Worm (Caenorhabditis elegans) whole organism, L4 larva: ENCODE measurements around the gene K12H6.10.
A peak's percentile ranks its signal among the peaks of the same experiment; 100 is the strongest.

Experiments
- D1046.2 ChIP-seq: fragments of 200-800 bp; sonication (Bioruptor generic); IDR thresholded peaks from 2 replicates; pipeline ENCODE4 v1.3.6; 2022; ENCODE audit warnings: missing genetic modification characterization, missing compliant biosample characterization
- R02D3.7 ChIP-seq: fragments of 150-350 bp; sonication (generic microtip); optimal IDR thresholded peaks from 3 replicates; lab custom pipeline; 2014; ENCODE audit warnings: missing biosample characterization, missing genetic modification characterization
- T20F7.1 ChIP-seq: fragments of 200-800 bp; sonication (Bioruptor generic); optimal IDR thresholded peaks from 2 replicates; lab custom pipeline; 2018; ENCODE audit warnings: mild to moderate bottlenecking, missing genetic modification characterization, missing compliant biosample characterization
- Y48G9A.11 ChIP-seq: fragments of 200-800 bp; sonication (Bioruptor generic); IDR thresholded peaks from 2 replicates; pipeline ENCODE4 v1.3.6; 2022; ENCODE audit warnings: missing genetic modification reagents, missing genetic modification characterization, missing compliant biosample characterization
- Y5F2A.4 ChIP-seq: fragments of 200-800 bp; sonication (Bioruptor generic); optimal IDR thresholded peaks from 2 replicates; lab custom pipeline; 2018; ENCODE audit warnings: mild to moderate bottlenecking, missing genetic modification characterization, missing compliant biosample characterization
- Y75B8A.6 ChIP-seq: fragments of 200-800 bp; sonication (Bioruptor generic); IDR thresholded peaks from 2 replicates; pipeline ENCODE4 v1.3.6; 2022; ENCODE audit warnings: missing genetic modification reagents, missing genetic modification characterization, missing compliant biosample characterization
- ZK337.2 ChIP-seq: fragments of 200-800 bp; sonication (Bioruptor generic); IDR thresholded peaks from 2 replicates; pipeline ENCODE4 v1.3.6; 2022; ENCODE audit warnings: missing genetic modification reagents, missing genetic modification characterization, missing compliant biosample characterization
- ZK546.5 ChIP-seq, 2 experiments: sonication (generic microtip); optimal IDR thresholded peaks; 2 replicates each; lab custom pipeline; 2017; ENCODE audit warnings: missing biosample characterization in 2 of 2, missing genetic modification characterization in 2 of 2
- aha-1 ChIP-seq: fragments of 150-350 bp; peaks from one replicate; lab custom pipeline; 2014; ENCODE audit warnings: missing biosample characterization, missing genetic modification characterization
- arid-1 ChIP-seq: fragments of 200-800 bp; sonication (Bioruptor generic); conservative IDR thresholded peaks from 2 replicates; pipeline ENCODE4 v1.3.6; 2022; ENCODE audit warnings: missing genetic modification reagents, missing genetic modification characterization, missing compliant biosample characterization
- attf-4 ChIP-seq: sonication (generic microtip); optimal IDR thresholded peaks from 3 replicates; lab custom pipeline; 2017; ENCODE audit warnings: missing biosample characterization, missing genetic modification characterization
- ceh-82 ChIP-seq: sonication (generic microtip); optimal IDR thresholded peaks from 2 replicates; lab custom pipeline; 2017; ENCODE audit warnings: missing biosample characterization, missing genetic modification characterization
- daf-12 ChIP-seq: fragments of 150-350 bp; optimal IDR thresholded peaks from 2 replicates; lab custom pipeline; 2014; ENCODE audit warnings: missing biosample characterization, missing genetic modification reagents, missing genetic modification characterization
- daf-19 ChIP-seq: fragments of 200-800 bp; sonication (Bioruptor generic); conservative IDR thresholded peaks from 2 replicates; pipeline ENCODE4 v1.3.6; 2022; ENCODE audit warnings: missing genetic modification characterization, missing compliant biosample characterization
- daf-8 ChIP-seq: fragments of 200-800 bp; sonication (Bioruptor generic); IDR thresholded peaks from 2 replicates; pipeline ENCODE4 v1.3.6; 2022; ENCODE audit warnings: missing genetic modification characterization, missing compliant biosample characterization
- dmd-6 ChIP-seq: fragments of 200-800 bp; sonication (Bioruptor generic); IDR thresholded peaks from 2 replicates; pipeline ENCODE4 v1.3.6; 2022; ENCODE audit warnings: missing genetic modification reagents, missing genetic modification characterization, missing compliant biosample characterization
- dpl-1 ChIP-seq: fragments of 150-350 bp; optimal IDR thresholded peaks from 2 replicates; lab custom pipeline; 2014; ENCODE audit warnings: missing biosample characterization, missing genetic modification reagents, missing genetic modification characterization
- egl-43 ChIP-seq: fragments of 200-800 bp; sonication (Bioruptor generic); IDR thresholded peaks from 2 replicates; pipeline ENCODE4 v1.3.6; 2022; ENCODE audit warnings: missing genetic modification reagents, missing genetic modification characterization, missing compliant biosample characterization
- fos-1 ChIP-seq: fragments of 150-350 bp; optimal IDR thresholded peaks from 2 replicates; lab custom pipeline; 2014; ENCODE audit warnings: missing biosample characterization, missing genetic modification characterization
- hif-1 ChIP-seq, 2 experiments: sonication (generic microtip); optimal IDR thresholded peaks; 2 replicates each; lab custom pipeline; 2016 to 2017; ENCODE audit warnings: missing compliant biosample characterization in 2 of 2, missing genetic modification characterization in 2 of 2, missing genetic modification reagents in 2 of 2, missing genotype in 2 of 2, mild to moderate bottlenecking in 1 of 2
- lim-7 ChIP-seq: fragments of 200-800 bp; sonication (Bioruptor generic); IDR thresholded peaks from 2 replicates; pipeline ENCODE4 v1.3.6; 2022; ENCODE audit warnings: missing genetic modification characterization, missing compliant biosample characterization
- lin-13 ChIP-seq: fragments of 150-350 bp; optimal IDR thresholded peaks from 2 replicates; lab custom pipeline; 2014; ENCODE audit warnings: missing biosample characterization, missing genetic modification reagents, missing genetic modification characterization
- lin-29 ChIP-seq: fragments of 200-800 bp; sonication (Bioruptor generic); IDR thresholded peaks from 2 replicates; pipeline ENCODE4 v1.3.6; 2022; ENCODE audit warnings: missing genetic modification reagents, missing genetic modification characterization, missing compliant biosample characterization
- madf-9 ChIP-seq: fragments of 200-800 bp; sonication (Bioruptor generic); conservative IDR thresholded peaks from 2 replicates; pipeline ENCODE4 v1.3.6; 2022; ENCODE audit warnings: missing genetic modification reagents, missing genetic modification characterization, missing compliant biosample characterization
- mdt-29 ChIP-seq: fragments of 200-800 bp; sonication (Bioruptor generic); IDR thresholded peaks from 2 replicates; pipeline ENCODE4 v1.3.6; 2022; ENCODE audit warnings: missing genetic modification reagents, missing genetic modification characterization, missing compliant biosample characterization
- nhr-28 ChIP-seq: fragments of 150-350 bp; optimal IDR thresholded peaks from 2 replicates; lab custom pipeline; 2014; ENCODE audit warnings: missing biosample characterization, missing genetic modification characterization
- nhr-6 ChIP-seq: fragments of 150-350 bp; optimal IDR thresholded peaks from 2 replicates; lab custom pipeline; 2014; ENCODE audit warnings: missing biosample characterization, missing genetic modification characterization
- sdz-12 ChIP-seq: fragments of 200-800 bp; sonication (Bioruptor generic); optimal IDR thresholded peaks from 2 replicates; lab custom pipeline; 2018; ENCODE audit warnings: mild to moderate bottlenecking, missing genetic modification characterization, missing compliant biosample characterization
- set-16 ChIP-seq: fragments of 200-800 bp; sonication (Bioruptor generic); IDR thresholded peaks from 2 replicates; pipeline ENCODE4 v1.3.6; 2022; ENCODE audit warnings: missing genetic modification reagents, missing genetic modification characterization, missing compliant biosample characterization
- skn-1 ChIP-seq: fragments of 150-350 bp; optimal IDR thresholded peaks from 2 replicates; lab custom pipeline; 2014; ENCODE audit warnings: missing biosample characterization, missing genetic modification characterization
- snpc-4 ChIP-seq: fragments of 150-350 bp; optimal IDR thresholded peaks from 2 replicates; lab custom pipeline; 2014; ENCODE audit warnings: missing biosample characterization, missing genetic modification characterization
- tag-97 ChIP-seq: fragments of 200-800 bp; sonication (Bioruptor generic); IDR thresholded peaks from 2 replicates; pipeline ENCODE4 v1.3.6; 2022; ENCODE audit warnings: missing genetic modification characterization, missing compliant biosample characterization
- zip-2 ChIP-seq: fragments of 150-350 bp; optimal IDR thresholded peaks from 2 replicates; lab custom pipeline; 2014; ENCODE audit warnings: missing biosample characterization, missing genetic modification characterization
- ztf-11 ChIP-seq: fragments of 150-350 bp; optimal IDR thresholded peaks from 2 replicates; lab custom pipeline; 2014; ENCODE audit warnings: missing biosample characterization, missing genetic modification characterization

The K12H6.10 gene

DNA sequence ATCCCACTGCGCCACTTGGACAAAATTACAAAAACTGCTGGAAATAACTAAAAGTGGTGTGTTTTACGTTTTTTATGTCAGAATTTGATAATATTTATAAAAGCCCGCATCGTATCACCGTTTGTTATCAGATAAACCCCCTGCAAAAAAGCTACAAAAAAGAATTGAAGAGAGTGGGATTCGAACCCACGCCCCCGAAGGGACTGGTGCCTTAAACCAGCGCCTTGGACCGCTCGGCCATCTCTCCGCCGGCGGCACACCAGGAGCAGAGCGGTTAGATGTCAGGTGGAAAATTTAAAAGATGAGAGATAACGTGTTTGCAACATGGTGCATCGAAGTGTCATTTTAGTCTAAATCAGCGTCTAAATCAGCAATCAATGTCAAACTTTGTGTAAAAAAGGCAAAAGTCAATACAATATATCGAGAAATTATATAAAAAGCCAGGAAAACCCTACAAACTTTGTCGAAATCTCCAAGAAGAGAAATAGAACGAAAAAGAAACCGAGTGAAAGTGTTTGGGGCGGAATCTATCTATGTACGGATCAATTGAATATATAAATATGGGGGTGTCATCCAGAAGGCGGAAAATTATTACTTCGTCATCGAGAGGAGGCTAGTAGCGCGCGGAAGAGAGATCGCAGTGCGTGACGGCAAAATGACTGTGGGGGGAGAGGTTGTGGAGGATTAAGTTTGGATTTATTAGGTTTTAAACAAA is 38.9 kb downstream of the K12H6.10 start (continued):
- TF ChIP-seq daf-12 (no peak), lim-7 (peak; percentile 71), hif-1 (tag; optimal IDR thresholded peaks at IDR 0.05; lab: Kevin White, UChicago) (no peak), snpc-4 (tag; lab: Kevin White, UChicago) (no peak), madf-9 (no peak), ceh-82 (tag; lab: Kevin White, UChicago) (no peak), mdt-29 (GFP tag; lab: Robert Waterston, UW) (0 out of 2 replicates have a peak, but pooled peaks have one; percentile 10), Y75B8A.6 (no peak), sdz-12 (GFP tag; lab: Kevin White, UChicago) (no peak), ZK337.2 (GFP tag; lab: Robert Waterston, UW) (peak; percentile 42; the same call in 1 of the 2 replicates), daf-19 (no peak), tag-97 (GFP tag; lab: Robert Waterston, UW) (no peak)

- TF ChIP-seq attf-4 (tag; lab: Kevin White, UChicago) (no peak), ztf-11 (tag; lab: Kevin White, UChicago) (no peak), daf-8 (GFP tag; lab: Robert Waterston, UW) (no peak), nhr-28 (tag; lab: Kevin White, UChicago) (no peak), aha-1 (tag; lab: Kevin White, UChicago) (peak; percentile 92), dpl-1 (no peak)
These were observed 39.9 kb downstream of the K12H6.10 start for ce11 chrII:2862557-2863035.

DNA sequence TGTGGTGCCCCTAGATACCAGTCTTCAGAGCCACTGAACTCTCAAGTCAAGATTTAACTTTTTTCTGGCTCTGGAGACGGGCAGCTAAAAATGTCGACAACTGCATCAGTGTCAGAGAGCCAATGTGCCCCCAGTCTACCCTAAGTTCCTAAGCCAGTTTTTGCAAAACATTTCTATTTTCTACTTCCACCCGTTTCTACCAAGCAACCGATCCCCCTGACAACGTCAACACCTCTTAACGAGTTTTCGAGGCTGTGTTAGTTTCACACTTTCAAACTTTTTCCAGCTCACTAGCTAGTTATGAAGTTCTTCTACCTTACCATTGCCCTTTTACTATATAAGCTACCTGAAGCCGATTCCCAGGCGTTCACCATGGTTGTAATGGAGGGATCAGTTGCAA is 41.6 kb downstream of the K12H6.10 start, which contains the start of gene Y110A2AL.5:
Gene Y110A2AL.5 (plus strand): TSS at position 301 of the 400 bp plus-strand sequence.
- TF ChIP-seq lin-29: no peak
- no peak for TF ChIP-seq Y75B8A.6
- TF ChIP-seq arid-1 (GFP tag; lab: Robert Waterston, UW): no peak
- TF ChIP-seq zip-2 (tag; lab: Kevin White, UChicago): no peak
- no peak for TF ChIP-seq ZK546.5 (tag; optimal IDR thresholded peaks at IDR 0.05; lab: Kevin White, UChicago)
- TF ChIP-seq aha-1 (tag; lab: Kevin White, UChicago): no peak

DNA sequence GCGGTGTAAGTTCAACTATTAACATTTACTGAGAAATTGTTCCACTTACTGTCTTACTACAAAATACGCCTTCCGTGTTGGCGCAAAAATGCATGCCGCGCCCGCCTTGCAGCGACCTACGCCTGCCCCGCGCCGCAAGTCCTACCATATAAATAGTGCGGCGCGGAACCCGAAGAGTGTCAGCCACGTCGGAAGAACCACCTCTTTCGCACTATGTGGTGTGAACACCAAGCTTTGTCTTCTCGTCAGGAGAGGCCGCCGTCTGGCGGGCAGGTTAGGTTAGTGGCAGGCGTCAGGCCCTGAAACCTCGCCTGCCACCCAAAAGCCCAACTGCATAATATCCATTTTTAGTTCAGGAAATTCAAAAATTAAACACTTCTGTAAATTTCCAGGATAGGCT is 42.7 kb downstream of the K12H6.10 start:
- TF ChIP-seq set-16 (GFP tag; lab: Robert Waterston, UW): peak; percentile 66
- TF ChIP-seq aha-1 (tag; lab: Kevin White, UChicago): peak; percentile 15
- TF ChIP-seq dmd-6 (GFP tag; lab: Robert Waterston, UW): no peak
- no peak for TF ChIP-seq R02D3.7 (tag; lab: Kevin White, UChicago)
- no peak for TF ChIP-seq Y5F2A.4 (GFP tag; lab: Kevin White, UChicago)
- 0 out of 2 replicates have a peak, but pooled peaks have one; percentile 28 for TF ChIP-seq D1046.2 (GFP tag; lab: Robert Waterston, UW)
- TF ChIP-seq, all 104 proteins: peak for 3

DNA sequence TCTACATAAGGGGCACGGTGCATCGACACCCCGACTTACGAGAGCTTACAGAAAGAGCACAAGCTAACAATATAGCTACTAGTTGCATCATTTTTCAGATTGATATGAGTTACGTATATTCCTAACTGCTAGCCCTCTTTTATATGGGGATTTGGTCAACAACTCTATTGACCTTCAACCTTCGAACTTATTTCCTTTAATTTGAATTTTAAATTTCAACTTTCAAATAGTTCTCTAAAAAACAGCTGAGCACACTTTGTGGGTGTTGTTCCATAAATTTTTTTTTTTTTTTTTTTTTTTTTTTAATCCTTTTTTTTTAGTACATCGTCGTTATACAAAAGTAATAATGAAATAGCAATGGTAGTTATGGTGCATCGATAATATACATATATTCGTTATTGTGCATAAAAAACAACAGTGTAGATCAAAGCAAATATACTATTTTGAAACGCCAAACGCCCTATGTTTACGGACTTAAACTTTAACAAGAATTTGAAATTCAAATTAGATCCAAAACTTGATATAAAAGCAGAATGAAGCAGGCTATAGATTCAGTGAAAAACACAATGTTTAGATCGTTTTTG is 44.0 kb downstream of the K12H6.10 start, which contains the start of the genes Y110A2AL.9 and Y110A2AL.3:
Gene Y110A2AL.9 (minus strand): TSS at position 101 of the 584 bp plus-strand sequence.
Gene Y110A2AL.3 (plus strand): TSS at position 534 of the 584 bp plus-strand sequence.
- no peak for TF ChIP-seq ZK546.5 (tag; optimal IDR thresholded peaks at IDR 0.05; lab: Kevin White, UChicago)
- TF ChIP-seq Y48G9A.11 (GFP tag; lab: Robert Waterston, UW): no peak
- no peak for TF ChIP-seq aha-1 (tag; lab: Kevin White, UChicago)
- no peak for TF ChIP-seq lin-13 (GFP tag; lab: Kevin White, UChicago)
- no peak for TF ChIP-seq egl-43
- TF ChIP-seq lin-29: no peak
- no peak for TF ChIP-seq nhr-6 (tag; lab: Kevin White, UChicago)
- no peak for TF ChIP-seq skn-1 (tag; lab: Kevin White, UChicago)
- TF ChIP-seq T20F7.1: no peak
- TF ChIP-seq fos-1 (tag; lab: Kevin White, UChicago): no peak
- no peak for TF ChIP-seq R02D3.7 (tag; lab: Kevin White, UChicago)
- TF ChIP-seq daf-19: no peak
